Fruit fly (Drosophila melanogaster) whole organism, pupa: Measurements from ENCODE around the gene put.

ENCODE experiments used
- EcR ChIP-seq: fragments of 200-800 bp; sonication (Bioruptor generic); optimal IDR thresholded peaks from 3 replicates; lab custom pipeline; 2019; ENCODE audit warnings: missing biosample characterization, missing genetic modification characterization, mild to moderate bottlenecking, moderate library complexity, missing genetic modification reagents
- gl ChIP-seq: fragments of 200-800 bp; sonication (Bioruptor generic); optimal IDR thresholded peaks from 2 replicates; lab custom pipeline; 2018; ENCODE audit warnings: missing biosample characterization, mild to moderate bottlenecking, missing genetic modification characterization
- rn ChIP-seq: fragments of 200-800 bp; sonication (Bioruptor generic); IDR thresholded peaks from 2 replicates; pipeline ENCODE4 v1.3.6; 2022; ENCODE audit warnings: missing biosample characterization, missing genetic modification characterization

DNA sequence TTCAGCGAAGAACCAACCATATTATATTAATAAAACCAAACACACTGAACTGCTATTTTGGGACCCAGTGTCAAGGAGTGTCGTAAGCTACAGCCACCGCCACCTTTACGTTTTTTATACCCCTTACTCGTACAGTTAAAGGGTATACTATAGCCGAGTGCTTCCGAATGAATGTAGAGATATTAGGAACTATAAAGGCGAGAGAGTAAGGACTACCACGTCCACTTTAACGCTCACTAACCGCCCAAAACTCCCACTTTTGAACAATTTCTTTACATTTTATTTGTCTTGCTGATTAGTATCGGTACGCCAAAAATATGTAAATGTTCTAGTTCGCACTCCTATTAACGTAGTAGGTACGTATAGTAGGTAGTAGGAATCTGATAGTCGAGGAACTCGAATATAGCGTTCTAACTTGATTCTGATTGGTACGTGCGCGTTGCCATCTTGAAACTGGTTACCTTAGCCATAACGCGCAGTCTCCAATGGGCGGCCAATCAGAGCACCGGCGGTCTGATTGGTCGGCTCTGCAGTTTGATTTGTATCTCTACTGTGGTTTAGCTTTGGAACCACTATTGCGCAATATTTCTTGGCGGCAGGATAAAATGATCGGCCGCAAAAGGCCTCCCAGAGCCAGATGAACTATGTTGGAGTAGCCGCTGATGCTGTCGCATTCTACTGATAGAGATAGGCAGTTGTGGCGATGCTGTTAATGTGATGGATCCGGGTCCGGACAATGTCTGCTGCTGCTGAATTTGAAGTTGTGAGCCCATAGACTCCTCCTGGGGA is 30.6 kb upstream of the put start:
- TF ChIP-seq EcR (no peak), rn (GFP tag; lab: Robert Waterston, UW) (no peak), gl (tag; lab: Kevin White, UChicago) (no peak)
